Worm (Caenorhabditis elegans): ENCODE results near the gene C14A4.8.

C14A4.8 gene

ce11 chrII:10627963-10628362, 30.0 kb upstream of the C14A4.8 start, which contains the start of gene M28.8:
TSS of gene M28.8 (plus strand) at chrII:10628263.
- TF ChIP-seq hrde-1 (tag; optimal IDR thresholded peaks at IDR 0.05; ENCODE audit: borderline replicate concordance) (no peak), attf-5 (GFP tag; optimal IDR thresholded peaks at IDR 0.05) (no peak), Y53G8AR.9 (GFP tag; conservative IDR thresholded peaks at IDR 0.05) (no peak), ZK185.1 (tag; optimal IDR thresholded peaks at IDR 0.05; ENCODE audit: poor library complexity, severe bottlenecking) (no peak), ztf-28 (GFP tag; IDR thresholded peaks at IDR 0.05) (no peak), madf-6 (GFP tag; IDR thresholded peaks at IDR 0.05) (no peak), zim-3 (tag; optimal IDR thresholded peaks at IDR 0.05) (no peak), B0019.2 (GFP tag; conservative IDR thresholded peaks at IDR 0.05) (no peak), snpc-4 (GFP tag; optimal IDR thresholded peaks at IDR 0.05) (no peak), snpc-4 (tag; optimal IDR thresholded peaks at IDR 0.05) (no peak), hmg-1.2 (GFP tag; IDR thresholded peaks at IDR 0.05) (no peak), lag-1 (GFP tag; IDR thresholded peaks at IDR 0.05) (no peak), ceh-58 (GFP tag; IDR thresholded peaks at IDR 0.05) (no peak), attf-6 (GFP tag; IDR thresholded peaks at IDR 0.05) (no peak), hlh-26 (GFP tag; conservative IDR thresholded peaks at IDR 0.05) (no peak), ceh-91 (GFP tag; IDR thresholded peaks at IDR 0.05) (no peak), nhr-90 (tag; optimal IDR thresholded peaks at IDR 0.05) (no peak), Y53F4B.3 (GFP tag; IDR thresholded peaks at IDR 0.05) (no peak), snpc-3.4 (tag; optimal IDR thresholded peaks at IDR 0.05) (no peak), Y95B8A.8 (GFP tag; IDR thresholded peaks at IDR 0.05) (no peak)

ce11 chrII:10627086-10627485, 29.1 kb upstream of the C14A4.8 start:
- TF ChIP-seq ztf-26 (tag; optimal IDR thresholded peaks at IDR 0.05) (no peak), egl-18 (GFP tag; IDR thresholded peaks at IDR 0.05) (no peak), aptf-3 (GFP tag; IDR thresholded peaks at IDR 0.05) (no peak), C17E4.6 (GFP tag; IDR thresholded peaks at IDR 0.05) (no peak), hsf-1 (GFP tag; IDR thresholded peaks at IDR 0.05) (no peak), nhr-80 (tag; optimal IDR thresholded peaks at IDR 0.05) (peak; percentile 94), dox-1 (GFP tag; IDR thresholded peaks at IDR 0.05) (peak; percentile 73; the same call in 1 of the 2 replicates), pbrm-1 (GFP tag; IDR thresholded peaks at IDR 0.05) (no peak), hlh-26 (GFP tag; conservative IDR thresholded peaks at IDR 0.05) (no peak), lag-1 (GFP tag; IDR thresholded peaks at IDR 0.05) (no peak), ets-4 (GFP tag; optimal IDR thresholded peaks at IDR 0.05) (peak; percentile 47), madf-3 (GFP tag; IDR thresholded peaks at IDR 0.05) (no peak), nhr-27 (tag; optimal IDR thresholded peaks at IDR 0.05) (no peak), F23B12.7 (tag; optimal IDR thresholded peaks at IDR 0.05; ENCODE audit: insufficient read depth) (no peak)

- TF ChIP-seq rcor-1 (GFP tag; IDR thresholded peaks at IDR 0.05): no peak
- TF ChIP-seq D2030.7 (GFP tag; IDR thresholded peaks at IDR 0.05): no peak
- no peak for TF ChIP-seq ceh-100 (GFP tag; IDR thresholded peaks at IDR 0.05)
- TF ChIP-seq tbp1 (GFP tag; optimal IDR thresholded peaks at IDR 0.05): no peak
- TF ChIP-seq hsf-1 (GFP tag; IDR thresholded peaks at IDR 0.05): no peak
- no peak for TF ChIP-seq C06A6.2 (GFP tag; conservative IDR thresholded peaks at IDR 0.05)
- TF ChIP-seq lag-1 (GFP tag; IDR thresholded peaks at IDR 0.05): no peak
- no peak for TF ChIP-seq let-607 (tag; optimal IDR thresholded peaks at IDR 0.05)
- TF ChIP-seq madf-10 (tag; optimal IDR thresholded peaks at IDR 0.05): no peak
- TF ChIP-seq ets-4 (GFP tag; optimal IDR thresholded peaks at IDR 0.05): no peak
- no peak for TF ChIP-seq attf-3 (GFP tag; conservative IDR thresholded peaks at IDR 0.05)
- TF ChIP-seq F22D6.2 (tag; optimal IDR thresholded peaks at IDR 0.05): no peak
- no peak for TF ChIP-seq Y53F4B.3 (GFP tag; IDR thresholded peaks at IDR 0.05)
Observed at ce11 chrII:10621965-10622364, 24.0 kb upstream of the C14A4.8 start, which contains the start of gene cutl-9. TSS of gene cutl-9 (plus strand) at chrII:10622265.

Measured in whole organism, young adult.